Worm (Caenorhabditis elegans) whole organism, early embryonic: ENCODE results near the gene cyp-14A3.

Experiments
- B0310.2 ChIP-seq: sonication (generic microtip); optimal IDR thresholded peaks from 2 replicates; lab custom pipeline; 2016; ENCODE audit warnings: mild to moderate bottlenecking, missing genetic modification characterization, missing compliant biosample characterization
- F13C5.2 ChIP-seq: sonication (generic microtip); optimal IDR thresholded peaks from 2 replicates; lab custom pipeline; 2017; ENCODE audit warnings: mild to moderate bottlenecking, missing genetic modification characterization, inconsistent platforms, missing compliant biosample characterization
- ama-1 ChIP-seq: fragments of 150-350 bp; optimal IDR thresholded peaks from 2 replicates; lab custom pipeline; 2014
- ceh-13 ChIP-seq: fragments of 200-800 bp; sonication (Bioruptor generic); optimal IDR thresholded peaks from 2 replicates; lab custom pipeline; 2018; ENCODE audit warnings: mild to moderate bottlenecking, missing genetic modification characterization, missing compliant biosample characterization
- ets-7 ChIP-seq: sonication (generic microtip); optimal IDR thresholded peaks from 2 replicates; lab custom pipeline; 2016; ENCODE audit warnings: missing genotype, missing genetic modification characterization, missing compliant biosample characterization
- flt-1 ChIP-seq: fragments of 200-800 bp; sonication (Bioruptor generic); IDR thresholded peaks from 2 replicates; pipeline ENCODE4 v1.3.6; 2022; ENCODE audit warnings: missing genetic modification characterization, missing compliant biosample characterization
- hmg-4 ChIP-seq: fragments of 200-800 bp; sonication (Bioruptor generic); optimal IDR thresholded peaks from 2 replicates; lab custom pipeline; 2018; ENCODE audit warnings: mild to moderate bottlenecking, missing genetic modification characterization, missing compliant biosample characterization
- pes-1 ChIP-seq: fragments of 200-800 bp; sonication (Bioruptor generic); IDR thresholded peaks from 2 replicates; pipeline ENCODE4 v1.3.6; 2022; ENCODE audit warnings: missing genetic modification reagents, missing genetic modification characterization, missing compliant biosample characterization
- scrt-1 ChIP-seq: fragments of 200-800 bp; sonication (Bioruptor generic); IDR thresholded peaks from 2 replicates; pipeline ENCODE4 v1.3.6; 2022; ENCODE audit warnings: missing genetic modification characterization, missing compliant biosample characterization
- tbx-11 ChIP-seq: fragments of 200-800 bp; sonication (Bioruptor generic); IDR thresholded peaks from 2 replicates; pipeline ENCODE4 v1.3.6; 2022; ENCODE audit warnings: missing genetic modification characterization, missing compliant biosample characterization
- tbx-37 ChIP-seq: fragments of 200-800 bp; sonication (Bioruptor generic); conservative IDR thresholded peaks from 2 replicates; pipeline ENCODE4 v1.3.6; 2022; ENCODE audit warnings: missing genetic modification reagents, missing genetic modification characterization, missing compliant biosample characterization

- TF ChIP-seq flt-1 (no peak), ama-1 (lab: Kevin White, UChicago) (no peak), ceh-13 (GFP tag; lab: Kevin White, UChicago) (no peak), tbx-11 (GFP tag; lab: Robert Waterston, UW) (no peak), tbx-37 (GFP tag; lab: Robert Waterston, UW) (no peak), hmg-4 (no peak), F13C5.2 (no peak), pes-1 (GFP tag; lab: Robert Waterston, UW) (0 out of 2 replicates have a peak, but pooled peaks have one; percentile 21), scrt-1 (GFP tag; lab: Robert Waterston, UW) (no peak), B0310.2 (tag; lab: Kevin White, UChicago) (no peak), ets-7 (no peak)
Measured at ce11 chrX:13307852-13308251, 33.9 kb upstream of the cyp-14A3 start.
